Fruit fly (Drosophila melanogaster) whole organism, wandering third instar larva: ENCODE data around the gene fzo.

ENCODE experiments used
- Abd-B ChIP-seq: fragments of >200 bp; optimal IDR thresholded peaks from 2 replicates; lab custom pipeline; 2017; ENCODE audit warnings: missing biosample characterization, missing genetic modification characterization
- CG32264 ChIP-seq: fragments of 200-800 bp; sonication (Bioruptor generic); optimal IDR thresholded peaks from 2 replicates; lab custom pipeline; 2016; ENCODE audit warnings: missing biosample characterization, missing genetic modification characterization
- CG9705 ChIP-seq: fragments of 200-800 bp; sonication (Bioruptor generic); optimal IDR thresholded peaks from 2 replicates; lab custom pipeline; 2018; ENCODE audit warnings: missing biosample characterization, mild to moderate bottlenecking, missing genetic modification characterization
- CrebA ChIP-seq: fragments of 200-800 bp; sonication (Bioruptor generic); optimal IDR thresholded peaks from 2 replicates; lab custom pipeline; 2016; ENCODE audit warnings: missing biosample characterization, mild to moderate bottlenecking, missing genetic modification characterization, borderline replicate concordance
- Dif ChIP-seq: fragments of 200-275, 200-300 bp; sonication (Bioruptor generic); optimal IDR thresholded peaks from 2 replicates; lab custom pipeline; 2018; ENCODE audit warnings: missing biosample characterization, missing genetic modification characterization; ENCODE audit not compliant: partially characterized antibody
- HLH106 ChIP-seq: fragments of 200-800 bp; optimal IDR thresholded peaks from 3 replicates; lab custom pipeline; 2019; ENCODE audit warnings: missing biosample characterization, mild to moderate bottlenecking, missing genetic modification characterization, moderate library complexity
- Hnf4 ChIP-seq: fragments of 200-800 bp; sonication (Bioruptor generic); optimal IDR thresholded peaks from 2 replicates; lab custom pipeline; 2016; ENCODE audit warnings: missing biosample characterization, mild to moderate bottlenecking, missing genetic modification characterization
- Hr78 ChIP-seq: fragments of >200 bp; optimal IDR thresholded peaks from 2 replicates; lab custom pipeline; 2017; ENCODE audit warnings: missing biosample characterization, missing genetic modification characterization
- Hr83 ChIP-seq: fragments of 200-300 bp; sonication (Bioruptor generic); optimal IDR thresholded peaks from 2 replicates; lab custom pipeline; 2016; ENCODE audit warnings: missing biosample characterization, mild to moderate bottlenecking, missing genetic modification characterization, moderate library complexity; ENCODE audit not compliant: poor library complexity, severe bottlenecking
- Jra ChIP-seq: sonication (Bioruptor generic); optimal IDR thresholded peaks from 2 replicates; lab custom pipeline; 2016; ENCODE audit warnings: missing biosample characterization, missing genetic modification characterization
- Mio ChIP-seq: sonication (Bioruptor generic); optimal IDR thresholded peaks from 2 replicates; lab custom pipeline; 2016; ENCODE audit warnings: missing biosample characterization, missing genetic modification characterization
- N ChIP-seq: fragments of >200 bp; optimal IDR thresholded peaks from 2 replicates; lab custom pipeline; 2018; ENCODE audit warnings: missing biosample characterization, missing external identifiers, missing genetic modification characterization
- OdsH ChIP-seq: fragments of 200-800 bp; sonication (Bioruptor generic); optimal IDR thresholded peaks from 2 replicates; lab custom pipeline; 2016; ENCODE audit warnings: missing biosample characterization, mild to moderate bottlenecking, missing genetic modification characterization
- Rel ChIP-seq, 2 experiments: fragments of 200-800 bp; sonication (Bioruptor generic) in 1 of 2; optimal IDR thresholded peaks; 2 replicates in 1 of 2; 3 replicates in 1 of 2; lab custom pipeline; 2016 to 2019; ENCODE audit warnings: mild to moderate bottlenecking in 2 of 2, missing biosample characterization in 2 of 2, missing genetic modification characterization in 2 of 2, moderate library complexity in 1 of 2
- br ChIP-seq: fragments of 200-800 bp; sonication (Bioruptor generic); optimal IDR thresholded peaks from 2 replicates; lab custom pipeline; 2016; ENCODE audit warnings: missing biosample characterization, missing genetic modification characterization
- brk ChIP-seq: fragments of 200-800 bp; sonication (Bioruptor generic); optimal IDR thresholded peaks from 2 replicates; lab custom pipeline; 2016; ENCODE audit warnings: missing biosample characterization, mild to moderate bottlenecking, missing genetic modification characterization
- dl ChIP-seq, 2 experiments: fragments of 175-275, 200-275 bp in 1 of 2; fragments of 200-275 bp in 1 of 2; sonication (Bioruptor generic); optimal IDR thresholded peaks; lab custom pipeline; 2018; ENCODE audit warnings: mild to moderate bottlenecking in 2 of 2, missing biosample characterization in 2 of 2, missing genetic modification characterization in 2 of 2, moderate library complexity in 2 of 2; ENCODE audit not compliant: partially characterized antibody in 2 of 2, insufficient read depth in 1 of 2
- dmrt93B ChIP-seq: fragments of 200-800 bp; sonication (Bioruptor generic); optimal IDR thresholded peaks from 2 replicates; lab custom pipeline; 2018; ENCODE audit warnings: missing biosample characterization, mild to moderate bottlenecking, missing genetic modification characterization
- dsf ChIP-seq: sonication (Bioruptor generic); optimal IDR thresholded peaks from 2 replicates; lab custom pipeline; 2016; ENCODE audit warnings: missing biosample characterization, missing genetic modification characterization, borderline replicate concordance
- ey ChIP-seq: fragments of 200-800 bp; sonication (Bioruptor generic); optimal IDR thresholded peaks from 2 replicates; lab custom pipeline; 2016; ENCODE audit warnings: missing biosample characterization, missing genetic modification characterization
- foxo ChIP-seq, 2 experiments: fragments of 200-800 bp; sonication (Bioruptor generic); optimal IDR thresholded peaks; 2 replicates in 1 of 2; 3 replicates in 1 of 2; lab custom pipeline; 2016 to 2017; ENCODE audit warnings: missing biosample characterization in 2 of 2, missing genetic modification characterization in 2 of 2
- fru ChIP-seq: fragments of 200-800 bp; sonication (Bioruptor generic); optimal IDR thresholded peaks from 3 replicates; lab custom pipeline; 2016; ENCODE audit warnings: missing biosample characterization, mild to moderate bottlenecking, missing genetic modification characterization
- h ChIP-seq: fragments of 200-800 bp; sonication (Bioruptor generic); optimal IDR thresholded peaks from 3 replicates; lab custom pipeline; 2016; ENCODE audit warnings: missing biosample characterization, mild to moderate bottlenecking, missing genetic modification characterization
- jim ChIP-seq: fragments of 175-275, 200-325 bp; sonication (Bioruptor generic); optimal IDR thresholded peaks from 2 replicates; lab custom pipeline; 2016; ENCODE audit warnings: missing biosample characterization, mild to moderate bottlenecking, missing genetic modification characterization
- lola ChIP-seq: fragments of >200 bp; optimal IDR thresholded peaks from 2 replicates; lab custom pipeline; 2017; ENCODE audit warnings: missing biosample characterization, missing genetic modification characterization
- pan ChIP-seq: fragments of >200 bp; optimal IDR thresholded peaks from 2 replicates; lab custom pipeline; 2017
- rgr ChIP-seq: fragments of 200-800 bp; sonication (Bioruptor generic); optimal IDR thresholded peaks from 3 replicates; lab custom pipeline; 2016; ENCODE audit warnings: missing biosample characterization, mild to moderate bottlenecking, missing genetic modification characterization
- sage ChIP-seq: fragments of 200-800 bp; sonication (Bioruptor generic); optimal IDR thresholded peaks from 2 replicates; lab custom pipeline; 2016; ENCODE audit warnings: missing biosample characterization, mild to moderate bottlenecking, missing genetic modification characterization
- usp ChIP-seq: fragments of >200 bp; optimal IDR thresholded peaks from 2 replicates; lab custom pipeline; 2017; ENCODE audit warnings: missing biosample characterization, missing genetic modification characterization
- woc ChIP-seq: sonication (Bioruptor generic); optimal IDR thresholded peaks from 2 replicates; lab custom pipeline; 2016; ENCODE audit warnings: missing biosample characterization, mild to moderate bottlenecking, missing genetic modification characterization

Gene fzo

DNA sequence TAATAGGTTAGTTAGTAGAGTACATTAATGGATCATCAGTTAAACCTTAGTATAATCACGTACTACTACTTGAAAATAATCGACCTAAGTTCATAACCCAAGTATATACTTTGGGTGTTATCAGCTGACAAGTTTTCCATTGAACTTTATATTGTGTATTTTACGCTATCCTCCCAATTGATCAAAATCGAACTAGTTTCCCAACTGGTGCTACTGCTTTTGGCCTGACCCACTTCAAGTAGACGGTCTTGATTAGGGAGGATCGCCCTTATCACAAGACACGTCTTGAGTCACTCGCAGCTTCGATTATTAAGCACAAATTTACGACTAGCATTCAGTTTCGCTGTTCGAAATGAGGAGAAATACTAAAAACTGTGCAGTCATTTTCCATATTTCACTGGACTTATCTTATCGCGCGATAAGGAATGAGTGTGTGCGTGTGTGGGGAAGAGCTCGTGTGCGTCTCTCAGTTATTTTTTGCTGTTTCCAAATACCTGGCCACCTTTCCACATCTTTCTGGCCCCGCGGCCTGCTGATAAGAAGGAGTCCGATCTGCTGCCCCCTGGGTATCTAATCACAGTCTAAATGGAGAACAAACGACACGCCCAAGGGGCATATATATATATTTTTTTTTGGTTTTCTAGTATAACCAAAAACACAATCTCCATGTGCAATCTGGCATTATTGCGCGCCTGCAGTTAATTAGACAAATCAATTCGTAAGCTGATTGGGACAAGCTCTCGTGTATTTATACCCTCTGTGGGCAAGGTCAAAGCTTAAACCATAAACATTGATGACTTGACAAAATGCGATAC is 14.5 kb downstream of the fzo start:
- TF ChIP-seq HLH106 (tag; lab: Kevin White, UChicago) (no peak), CG32264 (no peak), brk (GFP tag; lab: Kevin White, UChicago) (no peak), Hnf4 (GFP tag; lab: Kevin White, UChicago) (no peak), dsf (no peak), Hr83 (GFP tag; lab: Kevin White, UChicago) (peak; percentile 7), woc (GFP tag; lab: Kevin White, UChicago) (no peak), usp (GFP tag; lab: Kevin White, UChicago) (no peak)

DNA sequence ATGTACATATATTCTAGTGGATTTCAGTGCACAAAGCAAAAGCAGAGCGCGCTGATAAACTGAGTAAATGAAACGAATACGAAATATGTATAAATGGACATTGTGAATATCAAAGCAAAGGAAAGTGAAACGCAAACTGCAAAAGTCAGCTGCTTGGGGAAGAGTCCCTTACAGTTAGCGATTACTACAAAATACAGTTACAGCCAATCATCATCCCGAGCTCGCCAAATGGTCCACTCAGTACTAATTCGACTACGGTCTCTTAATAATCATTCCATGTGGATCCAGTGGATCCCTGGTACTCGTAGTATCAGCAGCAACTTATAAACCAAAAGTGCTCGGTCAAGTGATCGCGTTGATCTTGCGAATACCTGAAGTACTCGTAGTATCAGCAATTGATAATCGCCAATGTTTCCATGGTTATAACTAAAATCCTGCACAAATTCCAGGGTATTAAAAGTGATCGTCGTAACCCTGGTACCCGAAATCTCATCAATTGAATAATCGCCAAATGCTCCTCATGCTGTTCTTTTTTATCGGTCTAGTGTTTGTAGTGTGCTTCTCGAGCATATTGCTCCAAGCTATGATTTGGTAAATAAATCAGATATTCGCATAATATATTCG is 22.0 kb downstream of the fzo start:
- TF ChIP-seq CG32264 = no peak

DNA sequence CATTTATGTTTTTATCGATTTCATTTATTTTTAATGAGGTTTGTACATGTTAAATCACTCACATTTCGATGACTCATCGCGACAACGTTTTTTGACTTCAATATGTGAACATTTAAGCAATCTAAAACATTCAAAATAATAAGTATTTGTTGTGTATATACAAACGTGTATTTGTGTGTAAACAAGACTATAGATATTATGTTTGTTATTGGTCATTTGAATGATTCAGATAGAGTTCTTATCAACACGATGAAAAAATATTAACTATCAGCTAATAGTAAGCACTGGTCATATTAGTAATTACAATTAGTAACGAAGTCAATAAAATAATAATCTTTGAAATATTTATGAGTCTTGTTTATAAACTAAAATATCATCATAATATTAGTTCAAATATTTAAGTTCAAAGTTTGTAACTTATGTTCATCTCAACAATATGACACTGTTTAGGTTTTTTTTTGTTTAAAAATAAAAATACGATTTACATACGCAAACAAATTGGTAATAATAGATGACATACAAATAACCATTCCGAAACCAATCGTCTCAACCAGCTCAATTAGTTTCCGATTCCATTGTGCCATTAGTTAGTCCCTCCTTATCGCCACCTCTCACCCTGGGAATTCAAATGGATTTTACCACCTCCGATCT is 22.7 kb downstream of the fzo start:
- TF ChIP-seq Hnf4 (GFP tag; lab: Kevin White, UChicago) (no peak), Jra (no peak), Mio (GFP tag; lab: Kevin White, UChicago) (no peak), lola (GFP tag; lab: Kevin White, UChicago) (no peak), br (GFP tag; lab: Kevin White, UChicago) (no peak), CrebA (GFP tag; lab: Kevin White, UChicago) (no peak), dmrt93B (no peak), jim (GFP tag; lab: Kevin White, UChicago) (no peak)
- TF ChIP-seq, all 38 proteins: peak for 0

dm6 chr3R:23179336-23179735 is 24.5 kb downstream of the fzo start:
- no peak for TF ChIP-seq rgr
- TF ChIP-seq Jra = peak; percentile 23
- TF ChIP-seq Hr83 (GFP tag; lab: Kevin White, UChicago) = peak; percentile 82
- TF ChIP-seq, all 38 proteins: peak for 2

DNA sequence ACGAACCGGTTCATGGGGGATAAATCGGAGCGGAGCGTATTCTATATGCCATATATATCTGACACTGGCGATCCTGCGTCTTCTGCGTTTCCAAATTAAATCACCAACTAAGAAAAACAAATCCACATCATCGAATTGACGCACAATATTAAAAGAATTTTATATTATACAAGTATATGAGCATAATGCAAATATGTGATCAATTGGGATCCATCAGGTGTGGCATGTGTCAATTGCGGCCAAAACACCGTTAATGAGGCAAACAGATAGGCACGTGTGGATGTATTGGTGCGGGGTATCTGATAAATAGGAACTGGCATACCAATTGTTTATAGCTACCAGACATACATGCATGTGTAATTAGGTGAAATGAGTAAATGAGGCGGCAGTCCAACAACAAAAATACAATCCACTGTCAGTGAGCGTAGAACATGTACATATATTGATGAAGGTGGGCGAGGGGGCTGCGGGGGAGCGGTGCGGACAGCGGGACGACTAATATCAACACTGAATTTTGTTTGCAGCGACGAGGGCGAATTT is 25.7 kb downstream of the fzo start:
- no peak for TF ChIP-seq sage (GFP tag; lab: Kevin White, UChicago)
- peak; percentile 14 for TF ChIP-seq h

DNA sequence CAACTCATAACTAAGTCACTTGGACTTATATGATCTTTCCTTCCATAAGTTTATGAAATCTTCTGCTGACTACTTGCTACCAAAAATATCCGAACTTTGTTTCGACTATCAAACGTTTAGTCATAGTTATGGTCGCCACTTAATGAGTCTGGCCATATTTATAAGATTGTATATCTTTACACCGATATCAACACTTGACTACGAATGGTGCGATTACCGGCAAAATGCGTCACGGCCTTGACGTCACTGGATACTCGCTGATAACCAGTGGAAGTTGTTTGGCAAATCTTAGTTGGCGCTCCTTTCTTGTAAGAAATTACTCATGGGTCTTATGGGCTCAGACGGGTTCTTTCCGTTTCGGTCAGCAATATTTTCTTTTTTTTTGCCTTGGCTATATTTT is 26.4 kb downstream of the fzo start:
- TF ChIP-seq woc (GFP tag; lab: Kevin White, UChicago) (no peak), pan (lab: Kevin White, UChicago) (no peak), dl (GFP tag; optimal IDR thresholded peaks at IDR 0.05; lab: Kevin White, UChicago; ENCODE audit: insufficient read depth in 1 of 2, partially characterized antibody in 2 of 2) (no peak), Abd-B (GFP tag; lab: Kevin White, UChicago) (no peak), Rel (GFP tag; optimal IDR thresholded peaks at IDR 0.05; lab: Kevin White, UChicago) (no peak), Rel (tag; optimal IDR thresholded peaks at IDR 0.05; lab: Kevin White, UChicago) (peak; percentile 16), dsf (no peak)
- TF ChIP-seq, all 38 proteins: peak for 1

- TF ChIP-seq brk (GFP tag; lab: Kevin White, UChicago) = no peak
- no peak for TF ChIP-seq Mio (GFP tag; lab: Kevin White, UChicago)
- peak; percentile 91 for TF ChIP-seq Hr83 (GFP tag; lab: Kevin White, UChicago)
- TF ChIP-seq Dif = no peak
- peak; percentile 7 for TF ChIP-seq ey (GFP tag; lab: Kevin White, UChicago)
- TF ChIP-seq dsf = no peak
- TF ChIP-seq jim (GFP tag; lab: Kevin White, UChicago) = no peak
- TF ChIP-seq h = peak; percentile 80
- TF ChIP-seq CrebA (GFP tag; lab: Kevin White, UChicago) = no peak
- TF ChIP-seq Hnf4 (GFP tag; lab: Kevin White, UChicago) = peak; percentile 59
- TF ChIP-seq foxo (GFP tag; optimal IDR thresholded peaks at IDR 0.05; lab: Kevin White, UChicago) = peak in 1 of 2 experiments; percentile 63
- TF ChIP-seq N = no peak
- no peak for TF ChIP-seq Hr78
- peak; percentile 39 for TF ChIP-seq OdsH (GFP tag; lab: Kevin White, UChicago)
- TF ChIP-seq lola (GFP tag; lab: Kevin White, UChicago) = no peak
- TF ChIP-seq fru (GFP tag; lab: Kevin White, UChicago) = peak; percentile 66
- peak; percentile 23 for TF ChIP-seq dmrt93B
- peak; percentile 76 for TF ChIP-seq rgr
- peak; percentile 78 for TF ChIP-seq br (GFP tag; lab: Kevin White, UChicago)
- peak; percentile 20 for TF ChIP-seq CG9705 (GFP tag; lab: Kevin White, UChicago)
- peak; percentile 42 for TF ChIP-seq Jra
- TF ChIP-seq CG32264 = peak; percentile 59
Measured at dm6 chr3R:23176445-23177087, 27.3 kb downstream of the fzo start.
